Fruit fly (Drosophila melanogaster): ENCODE measurements around the gene CG42564.

CG42564 gene

dm6 chr3R:6373512-6374306 is 566 bp upstream of the CG42564 start (continued):
- TF ChIP-seq amos (GFP tag; IDR thresholded peaks at IDR 0.05; ENCODE audit: partially characterized antibody) = no peak
- TF ChIP-seq Chrac-16 (GFP tag; optimal IDR thresholded peaks at IDR 0.05) = peak; percentile 1
- peak; percentile 46 for TF ChIP-seq CG18764 (GFP tag; optimal IDR thresholded peaks at IDR 0.05)
- no peak for TF ChIP-seq sd (tag; optimal IDR thresholded peaks at IDR 0.05)
- TF ChIP-seq so (GFP tag; IDR thresholded peaks at IDR 0.05) = no peak
- peak; percentile 51 for TF ChIP-seq sug (tag; optimal IDR thresholded peaks at IDR 0.05)
- TF ChIP-seq CG2129 (GFP tag; IDR thresholded peaks at IDR 0.05; ENCODE audit: partially characterized antibody) = no peak
- TF ChIP-seq mirr (GFP tag; optimal IDR thresholded peaks at IDR 0.05) = peak; percentile 52
- TF ChIP-seq gsb-n (tag; optimal IDR thresholded peaks at IDR 0.05) = no peak
- peak; percentile 63; the same call in 2 of the 3 replicates for TF ChIP-seq Dbx (GFP tag; IDR thresholded peaks at IDR 0.05)
- TF ChIP-seq pan (optimal IDR thresholded peaks at IDR 0.05) = no peak
- TF ChIP-seq pan (GFP tag; optimal IDR thresholded peaks at IDR 0.05 in 1 of 2, IDR thresholded peaks at IDR 0.05 in 1 of 2) = no peak
- TF ChIP-seq bab2 (GFP tag; optimal IDR thresholded peaks at IDR 0.05) = peak; percentile 39
- no peak for TF ChIP-seq CG10543 (GFP tag; optimal IDR thresholded peaks at IDR 0.05)
- no peak for TF ChIP-seq Lpt (GFP tag; optimal IDR thresholded peaks at IDR 0.05)
- TF ChIP-seq CG10654 (GFP tag; optimal IDR thresholded peaks at IDR 0.05) = peak; percentile 9
- TF ChIP-seq ase (GFP tag; IDR thresholded peaks at IDR 0.05) = no peak
- no peak for TF ChIP-seq emc (GFP tag; optimal IDR thresholded peaks at IDR 0.05)
- 0 out of 3 replicates have a peak, but pooled peaks have one; percentile 30 for TF ChIP-seq gce (GFP tag; IDR thresholded peaks at IDR 0.05)
- TF ChIP-seq fd96Cb (tag; optimal IDR thresholded peaks at IDR 0.05) = no peak
- no peak for TF ChIP-seq croc (GFP tag; conservative IDR thresholded peaks at IDR 0.05)
- no peak for TF ChIP-seq Gsc (GFP tag; IDR thresholded peaks at IDR 0.05)
- peak; percentile 86 for TF ChIP-seq caup (GFP tag; optimal IDR thresholded peaks at IDR 0.05; ENCODE audit: severe bottlenecking)
- TF ChIP-seq CG6854 (GFP tag; optimal IDR thresholded peaks at IDR 0.05) = peak; percentile 71
- no peak for TF ChIP-seq zfh2 (GFP tag; optimal IDR thresholded peaks at IDR 0.05)
- no peak for TF ChIP-seq CG43689 (GFP tag; IDR thresholded peaks at IDR 0.05)
- TF ChIP-seq CG18476 (GFP tag; optimal IDR thresholded peaks at IDR 0.05) = peak; percentile 17
- TF ChIP-seq CG17829 (tag; optimal IDR thresholded peaks at IDR 0.05) = peak; percentile 42
- TF ChIP-seq CG10565 (GFP tag; optimal IDR thresholded peaks at IDR 0.05) = no peak
- peak in 1 of 2 experiments; percentile 77 for TF ChIP-seq crp (GFP tag; optimal IDR thresholded peaks at IDR 0.05)
- TF ChIP-seq CG14965 (GFP tag; optimal IDR thresholded peaks at IDR 0.05; ENCODE audit: borderline replicate concordance) = no peak
- TF ChIP-seq tio (GFP tag; optimal IDR thresholded peaks at IDR 0.05) = no peak
- no peak for TF ChIP-seq HLHmδ (GFP tag; optimal IDR thresholded peaks at IDR 0.05)
- peak; percentile 32 for TF ChIP-seq grau (tag; optimal IDR thresholded peaks at IDR 0.05)
- TF ChIP-seq CG4617 (GFP tag; optimal IDR thresholded peaks at IDR 0.05; ENCODE audit: borderline replicate concordance) = peak; percentile 19
- TF ChIP-seq CG14860 (GFP tag; IDR thresholded peaks at IDR 0.05; ENCODE audit: partially characterized antibody) = no peak
- peak; percentile 51 for TF ChIP-seq CoRest (tag; optimal IDR thresholded peaks at IDR 0.05)
- TF ChIP-seq CG34376 (GFP tag; optimal IDR thresholded peaks at IDR 0.05) = peak; percentile 67
- TF ChIP-seq pfk (GFP tag; optimal IDR thresholded peaks at IDR 0.05) = no peak
- TF ChIP-seq toy (GFP tag; IDR thresholded peaks at IDR 0.05) = no peak
- peak; percentile 13 for TF ChIP-seq eyg (GFP tag; optimal IDR thresholded peaks at IDR 0.05)
- TF ChIP-seq pnt (GFP tag; optimal IDR thresholded peaks at IDR 0.05) = no peak
- no peak for TF ChIP-seq Elba2 (GFP tag; optimal IDR thresholded peaks at IDR 0.05)
- peak; percentile 18 for TF ChIP-seq CG16863 (GFP tag; optimal IDR thresholded peaks at IDR 0.05)
- TF ChIP-seq H15 (GFP tag; IDR thresholded peaks at IDR 0.05) = no peak
- TF ChIP-seq CG12299 (tag; optimal IDR thresholded peaks at IDR 0.05) = peak; percentile 73
- TF ChIP-seq trem (tag; optimal IDR thresholded peaks at IDR 0.05) = peak; percentile 33
- no peak for TF ChIP-seq CG7745 (tag; optimal IDR thresholded peaks at IDR 0.05)
- peak; percentile 68 for TF ChIP-seq gem (tag; optimal IDR thresholded peaks at IDR 0.05)

Data from whole organism, embryonic.